Fruit fly (Drosophila melanogaster): ENCODE measurements around the gene CG13891.

- no peak for TF ChIP-seq CG8478 (optimal IDR thresholded peaks at IDR 0.05)
- TF ChIP-seq psq (optimal IDR thresholded peaks at IDR 0.05), result no peak
Measured at dm6 chr3L:437607-438006, 3.9 kb upstream of the CG13891 start.

Data from whole organism.